Worm (Caenorhabditis elegans) whole organism, L4/young adult: ENCODE results near the gene srh-8.

ENCODE experiments used
- W03F9.2 ChIP-seq: fragments of 150-350 bp; optimal IDR thresholded peaks from 2 replicates; lab custom pipeline; 2014; ENCODE audit warnings: missing biosample characterization, missing genetic modification characterization
- dao-5 ChIP-seq: sonication (generic microtip); optimal IDR thresholded peaks from 2 replicates; lab custom pipeline; 2016; ENCODE audit warnings: missing genotype, missing genetic modification characterization, moderate library complexity, missing compliant biosample characterization
- him-1 ChIP-seq: sonication (generic microtip); optimal IDR thresholded peaks from 2 replicates; lab custom pipeline; 2016; ENCODE audit warnings: missing genotype, missing genetic modification reagents, missing genetic modification characterization, missing compliant biosample characterization

- TF ChIP-seq W03F9.2 (tag; lab: Kevin White, UChicago) (no peak), him-1 (tag; lab: Kevin White, UChicago) (no peak), dao-5 (tag; lab: Kevin White, UChicago) (no peak)
Observed at ce11 chrV:4056203-4056602, 50.9 kb downstream of the srh-8 start.
